In the genomic region with DNA sequence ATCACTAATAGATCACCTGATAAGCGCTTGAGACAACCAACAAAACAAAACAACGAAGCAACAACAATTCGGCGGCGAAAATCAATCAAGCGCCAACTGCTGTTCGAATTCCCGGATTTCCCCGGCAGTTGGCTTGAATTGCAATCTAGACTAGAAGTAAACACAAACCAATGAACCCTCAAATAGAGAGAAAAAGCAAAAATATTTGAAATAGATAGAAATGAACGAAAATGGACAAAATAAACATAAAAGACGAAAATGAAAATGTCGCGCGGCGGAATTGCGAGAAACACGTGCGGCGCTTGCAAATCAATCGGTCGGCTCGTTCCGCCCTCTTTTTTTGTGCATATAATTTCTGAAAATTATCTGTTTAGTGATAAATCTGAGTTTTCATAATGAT, we compare ENCODE assay signal across 4 worm cellular contexts.
TF ChIP-seq lines count a peak whose summit lies in the region.

A gene (plus strand): TSS at position 343 of the 400 bp plus-strand sequence.

TF ChIP-seq in whole organism, L2 larva, 48 proteins besides CTCF, POLR2A, EP300 and RAD21 (continued from another document):
- TF ChIP-seq nhr-6 (tag; optimal IDR thresholded peaks at IDR 0.05; lab: Kevin White, UChicago): no peak
- no peak for TF ChIP-seq R02D3.7 (tag; optimal IDR thresholded peaks at IDR 0.05; lab: Kevin White, UChicago)
- no peak for TF ChIP-seq ztf-11 (tag; optimal IDR thresholded peaks at IDR 0.05; lab: Kevin White, UChicago)
- TF ChIP-seq egl-27 (tag; optimal IDR thresholded peaks at IDR 0.05; lab: Kevin White, UChicago): no peak
- TF ChIP-seq nhr-21 (tag; optimal IDR thresholded peaks at IDR 0.05; lab: Kevin White, UChicago): peak; percentile 15
- TF ChIP-seq nhr-129 (tag; optimal IDR thresholded peaks at IDR 0.05; lab: Kevin White, UChicago): peak; percentile 42
- peak; percentile 48 for TF ChIP-seq skn-1 (tag; optimal IDR thresholded peaks at IDR 0.05; lab: Kevin White, UChicago)
- peak; percentile 78 for TF ChIP-seq sma-3 (GFP tag; optimal IDR thresholded peaks at IDR 0.05; lab: Kevin White, UChicago)
- peak; percentile 69 for TF ChIP-seq lin-13 (GFP tag; optimal IDR thresholded peaks at IDR 0.05; lab: Kevin White, UChicago)
- no peak for TF ChIP-seq nhr-77 (tag; optimal IDR thresholded peaks at IDR 0.05; lab: Kevin White, UChicago)
- peak; percentile 56 for TF ChIP-seq nhr-25 (tag; optimal IDR thresholded peaks at IDR 0.05; lab: Kevin White, UChicago)
- peak; percentile 74 for TF ChIP-seq lin-11 (tag; optimal IDR thresholded peaks at IDR 0.05; lab: Kevin White, UChicago)
- peak; percentile 39 for TF ChIP-seq sem-4 (tag; optimal IDR thresholded peaks at IDR 0.05; lab: Kevin White, UChicago)
- no peak for TF ChIP-seq mdl-1 (tag; optimal IDR thresholded peaks at IDR 0.05; lab: Kevin White, UChicago)
- TF ChIP-seq ama-1 (optimal IDR thresholded peaks at IDR 0.05; lab: Kevin White, UChicago): no peak
- TF ChIP-seq blmp-1 (tag; optimal IDR thresholded peaks at IDR 0.05; lab: Kevin White, UChicago; ENCODE audit: insufficient read depth): no peak
- TF ChIP-seq aly-2 (tag; optimal IDR thresholded peaks at IDR 0.05; lab: Kevin White, UChicago): no peak
- no peak for TF ChIP-seq ZK546.5 (tag; optimal IDR thresholded peaks at IDR 0.05; lab: Kevin White, UChicago)
- TF ChIP-seq ztf-1 (GFP tag; conservative IDR thresholded peaks at IDR 0.05; lab: Robert Waterston, UW): no peak
- no peak for TF ChIP-seq ceh-82 (tag; optimal IDR thresholded peaks at IDR 0.05; lab: Kevin White, UChicago)
- no peak for TF ChIP-seq nhr-11 (tag; optimal IDR thresholded peaks at IDR 0.05; lab: Kevin White, UChicago)
- TF ChIP-seq peb-1 (tag; optimal IDR thresholded peaks at IDR 0.05; lab: Kevin White, UChicago): no peak
- TF ChIP-seq sma-9 (GFP tag; optimal IDR thresholded peaks at IDR 0.05; lab: Kevin White, UChicago): peak; percentile 71
- TF ChIP-seq sma-9 (tag; optimal IDR thresholded peaks at IDR 0.05; lab: Kevin White, UChicago): no peak
- no peak for TF ChIP-seq nhr-10 (tag; optimal IDR thresholded peaks at IDR 0.05; lab: Kevin White, UChicago)
- TF ChIP-seq ceh-16 (tag; optimal IDR thresholded peaks at IDR 0.05; lab: Kevin White, UChicago): no peak
- TF ChIP-seq lin-39 (tag; optimal IDR thresholded peaks at IDR 0.05; lab: Kevin White, UChicago): no peak
TF ChIP-seq in whole organism, L2 larva: peak in this region for 20.

TF ChIP-seq in whole organism, L4 larva, 104 proteins besides CTCF, POLR2A, EP300 and RAD21 (continued from another document and continues in another):
- peak; percentile 29 for TF ChIP-seq pqm-1 (tag; optimal IDR thresholded peaks at IDR 0.05; lab: Kevin White, UChicago)
- TF ChIP-seq T26A8.4 (GFP tag; IDR thresholded peaks at IDR 0.05; lab: Robert Waterston, UW): peak; percentile 76; the same call in 1 of the 2 replicates
- TF ChIP-seq D1046.2 (GFP tag; IDR thresholded peaks at IDR 0.05; lab: Robert Waterston, UW): no peak
- peak; percentile 78 for TF ChIP-seq dve-1 (tag; optimal IDR thresholded peaks at IDR 0.05; lab: Kevin White, UChicago; ENCODE audit: insufficient read depth)
- peak; percentile 13 for TF ChIP-seq fkh-10 (GFP tag; optimal IDR thresholded peaks at IDR 0.05; lab: Kevin White, UChicago)
- no peak for TF ChIP-seq lin-15B (tag; optimal IDR thresholded peaks at IDR 0.05; lab: Kevin White, UChicago)
- TF ChIP-seq ZK546.5 (tag; optimal IDR thresholded peaks at IDR 0.05; lab: Kevin White, UChicago): no peak
- TF ChIP-seq nhr-10 (tag; optimal IDR thresholded peaks at IDR 0.05; lab: Kevin White, UChicago): no peak
- TF ChIP-seq nhr-48 (tag; optimal IDR thresholded peaks at IDR 0.05; lab: Kevin White, UChicago): peak; percentile 31
- TF ChIP-seq ztf-7 (tag; optimal IDR thresholded peaks at IDR 0.05; lab: Kevin White, UChicago): peak; percentile 8
- TF ChIP-seq T20F7.1 (GFP tag; optimal IDR thresholded peaks at IDR 0.05; lab: Kevin White, UChicago): no peak
- no peak for TF ChIP-seq spr-1 (tag; optimal IDR thresholded peaks at IDR 0.05; lab: Kevin White, UChicago)
- no peak for TF ChIP-seq zag-1 (tag; optimal IDR thresholded peaks at IDR 0.05; lab: Kevin White, UChicago)
- no peak for TF ChIP-seq ceh-62 (tag; optimal IDR thresholded peaks at IDR 0.05; lab: Kevin White, UChicago)
- TF ChIP-seq ceh-28 (tag; optimal IDR thresholded peaks at IDR 0.05; lab: Kevin White, UChicago): no peak
- TF ChIP-seq dmd-9 (GFP tag; IDR thresholded peaks at IDR 0.05; lab: Robert Waterston, UW): no peak
- no peak for TF ChIP-seq ztf-11 (tag; optimal IDR thresholded peaks at IDR 0.05; lab: Kevin White, UChicago)
- no peak for TF ChIP-seq unc-39 (tag; optimal IDR thresholded peaks at IDR 0.05; lab: Kevin White, UChicago)
- no peak for TF ChIP-seq lir-3 (tag; optimal IDR thresholded peaks at IDR 0.05; lab: Kevin White, UChicago)
- no peak for TF ChIP-seq mdl-1 (tag; optimal IDR thresholded peaks at IDR 0.05; lab: Kevin White, UChicago)
- no peak for TF ChIP-seq R02D3.7 (tag; optimal IDR thresholded peaks at IDR 0.05; lab: Kevin White, UChicago)
- TF ChIP-seq aha-1 (tag; lab: Kevin White, UChicago): peak; percentile 62
- peak; percentile 51; the same call in 1 of the 2 replicates for TF ChIP-seq snpc-1.2 (GFP tag; IDR thresholded peaks at IDR 0.05; lab: Robert Waterston, UW)
- no peak for TF ChIP-seq zfp-2 (tag; optimal IDR thresholded peaks at IDR 0.05; lab: Kevin White, UChicago)
- TF ChIP-seq ctbp-1 (GFP tag; IDR thresholded peaks at IDR 0.05; lab: Robert Waterston, UW): no peak
- peak; percentile 29 for TF ChIP-seq dmd-6 (GFP tag; IDR thresholded peaks at IDR 0.05; lab: Robert Waterston, UW)
- TF ChIP-seq lim-7 (GFP tag; IDR thresholded peaks at IDR 0.05; lab: Robert Waterston, UW): 0 out of 2 replicates have a peak, but pooled peaks have one; percentile 51
- TF ChIP-seq cey-2 (tag; optimal IDR thresholded peaks at IDR 0.05; lab: Kevin White, UChicago; ENCODE audit: borderline replicate concordance, insufficient read depth): no peak
- no peak for TF ChIP-seq jun-1 (tag; optimal IDR thresholded peaks at IDR 0.05; lab: Kevin White, UChicago)
- TF ChIP-seq F37D6.2 (tag; optimal IDR thresholded peaks at IDR 0.05; lab: Kevin White, UChicago): peak; percentile 35
- peak in 1 of 2 experiments; percentile 63 for TF ChIP-seq hif-1 (tag; optimal IDR thresholded peaks at IDR 0.05; lab: Kevin White, UChicago)
- TF ChIP-seq snpc-4 (tag; optimal IDR thresholded peaks at IDR 0.05; lab: Kevin White, UChicago): no peak
- TF ChIP-seq duxl-1 (tag; optimal IDR thresholded peaks at IDR 0.05; lab: Kevin White, UChicago; ENCODE audit: poor library complexity): peak; percentile 70
- TF ChIP-seq zfp-3 (GFP tag; conservative IDR thresholded peaks at IDR 0.05; lab: Robert Waterston, UW): 0 out of 2 replicates have a peak, but pooled peaks have one; percentile 20

TF ChIP-seq in whole organism, late embryonic, 69 proteins besides CTCF, POLR2A, EP300 and RAD21 (continued from another document and continues in another):
- TF ChIP-seq hlh-8 (tag; optimal IDR thresholded peaks at IDR 0.05; lab: Kevin White, UChicago) (peak; percentile 98), zip-5 (tag; optimal IDR thresholded peaks at IDR 0.05; lab: Kevin White, UChicago) (peak; percentile 94), pat-9 (tag; optimal IDR thresholded peaks at IDR 0.05; lab: Kevin White, UChicago) (peak; percentile 96), ets-4 (tag; optimal IDR thresholded peaks at IDR 0.05; lab: Kevin White, UChicago) (peak; percentile 89), Y22D7AL.16 (tag; optimal IDR thresholded peaks at IDR 0.05; lab: Kevin White, UChicago) (peak; percentile 91), npax-4 (tag; optimal IDR thresholded peaks at IDR 0.05; lab: Kevin White, UChicago) (peak; percentile 94), fax-1 (tag; optimal IDR thresholded peaks at IDR 0.05; lab: Kevin White, UChicago) (peak; percentile 97), ceh-31 (tag; optimal IDR thresholded peaks at IDR 0.05; lab: Kevin White, UChicago) (peak; percentile 98), madf-2 (tag; optimal IDR thresholded peaks at IDR 0.05; lab: Kevin White, UChicago) (peak; percentile 94), ceh-24 (tag; optimal IDR thresholded peaks at IDR 0.05; lab: Kevin White, UChicago) (peak; percentile 94), ceh-9 (tag; optimal IDR thresholded peaks at IDR 0.05; lab: Kevin White, UChicago) (peak; percentile 58), rnt-1 (tag; optimal IDR thresholded peaks at IDR 0.05; lab: Kevin White, UChicago) (peak; percentile 94), che-1 (tag; optimal IDR thresholded peaks at IDR 0.05; lab: Kevin White, UChicago) (peak; percentile 91), sox-4 (tag; optimal IDR thresholded peaks at IDR 0.05; lab: Kevin White, UChicago) (peak; percentile 98), ceh-19 (GFP tag; optimal IDR thresholded peaks at IDR 0.05; lab: Kevin White, UChicago) (peak; percentile 96), F13H6.1 (tag; optimal IDR thresholded peaks at IDR 0.05; lab: Kevin White, UChicago) (peak; percentile 99), unc-55 (GFP tag; optimal IDR thresholded peaks at IDR 0.05; lab: Kevin White, UChicago) (no peak), gmeb-2 (tag; optimal IDR thresholded peaks at IDR 0.05; lab: Kevin White, UChicago) (peak; percentile 93), tbx-2 (tag; optimal IDR thresholded peaks at IDR 0.05; lab: Kevin White, UChicago) (peak; percentile 99), dve-1 (tag; optimal IDR thresholded peaks at IDR 0.05; lab: Kevin White, UChicago) (peak; percentile 37), pqm-1 (tag; optimal IDR thresholded peaks at IDR 0.05; lab: Kevin White, UChicago) (peak; percentile 85), elt-4 (tag; optimal IDR thresholded peaks at IDR 0.05; lab: Kevin White, UChicago) (peak; percentile 99), hlh-15 (tag; optimal IDR thresholded peaks at IDR 0.05; lab: Kevin White, UChicago) (peak; percentile 97), K02D7.2 (tag; optimal IDR thresholded peaks at IDR 0.05; lab: Kevin White, UChicago) (peak; percentile 90), ttx-3 (tag; optimal IDR thresholded peaks at IDR 0.05; lab: Kevin White, UChicago) (peak; percentile 97), ceh-6 (GFP tag; optimal IDR thresholded peaks at IDR 0.05; lab: Kevin White, UChicago) (peak; percentile 87), ceh-14 (tag; optimal IDR thresholded peaks at IDR 0.05; lab: Kevin White, UChicago) (peak; percentile 99), ahr-1 (tag; optimal IDR thresholded peaks at IDR 0.05; lab: Kevin White, UChicago) (peak; percentile 95), ceh-22 (tag; optimal IDR thresholded peaks at IDR 0.05; lab: Kevin White, UChicago) (peak; percentile 68), elt-2 (tag; optimal IDR thresholded peaks at IDR 0.05; lab: Kevin White, UChicago) (peak; percentile 99), pros-1 (tag; optimal IDR thresholded peaks at IDR 0.05; lab: Kevin White, UChicago) (no peak), fkh-6 (tag; optimal IDR thresholded peaks at IDR 0.05; lab: Kevin White, UChicago) (peak; percentile 96), ama-1 (optimal IDR thresholded peaks at IDR 0.05; lab: Kevin White, UChicago) (no peak), unc-86 (tag; optimal IDR thresholded peaks at IDR 0.05; lab: Kevin White, UChicago) (peak; percentile 97), unc-42 (tag; optimal IDR thresholded peaks at IDR 0.05; lab: Kevin White, UChicago) (peak; percentile 67), T23F11.4 (GFP tag; optimal IDR thresholded peaks at IDR 0.05; lab: Kevin White, UChicago) (peak; percentile 92), K09A11.1 (tag; optimal IDR thresholded peaks at IDR 0.05; lab: Kevin White, UChicago; ENCODE audit: insufficient read depth) (peak; percentile 98)

TF ChIP-seq in whole organism, mixed stage, embryonic, 35 proteins besides CTCF, POLR2A, EP300 and RAD21 (continued from another document):
- TF ChIP-seq ceh-83 (GFP tag; optimal IDR thresholded peaks at IDR 0.05; lab: Kevin White, UChicago): peak; percentile 91
- TF ChIP-seq lin-13 (tag; optimal IDR thresholded peaks at IDR 0.05; lab: Kevin White, UChicago): peak; percentile 70
- TF ChIP-seq snpc-4 (tag; optimal IDR thresholded peaks at IDR 0.05; lab: Kevin White, UChicago): no peak
- peak; percentile 66 for TF ChIP-seq elt-3 (tag; optimal IDR thresholded peaks at IDR 0.05; lab: Kevin White, UChicago)
- TF ChIP-seq elt-1 (tag; optimal IDR thresholded peaks at IDR 0.05; lab: Kevin White, UChicago; ENCODE audit: borderline replicate concordance, insufficient read depth): peak; percentile 95
- TF ChIP-seq lsy-2 (tag; optimal IDR thresholded peaks at IDR 0.05; lab: Kevin White, UChicago): peak; percentile 79
- TF ChIP-seq mep-1 (tag; optimal IDR thresholded peaks at IDR 0.05; lab: Kevin White, UChicago): peak; percentile 93
- peak; percentile 96 for TF ChIP-seq drap-1 (GFP tag; optimal IDR thresholded peaks at IDR 0.05; lab: Kevin White, UChicago)
